Worm (Caenorhabditis elegans) whole organism, L3 larva: ENCODE data around the gene T19C3.3.

Experiments
- egl-27 ChIP-seq: sonication (generic microtip); optimal IDR thresholded peaks from 4 replicates; lab custom pipeline; 2017; ENCODE audit warnings: missing biosample characterization, missing genetic modification reagents, missing genetic modification characterization
- fkh-10 ChIP-seq: sonication (generic microtip); optimal IDR thresholded peaks from 2 replicates; lab custom pipeline; 2017; ENCODE audit warnings: missing biosample characterization, missing genetic modification reagents, missing genetic modification characterization
- fos-1 ChIP-seq: fragments of 150-350 bp; optimal IDR thresholded peaks from 2 replicates; lab custom pipeline; 2014; ENCODE audit warnings: missing biosample characterization, missing genetic modification characterization
- jun-1 ChIP-seq: fragments of 150-350 bp; optimal IDR thresholded peaks from 2 replicates; lab custom pipeline; 2014; ENCODE audit warnings: missing biosample characterization, missing genetic modification reagents, missing genetic modification characterization
- nhr-67 ChIP-seq: fragments of 150-350 bp; optimal IDR thresholded peaks from 2 replicates; lab custom pipeline; 2014; ENCODE audit warnings: missing biosample characterization, missing genetic modification characterization
- pha-4 ChIP-seq: fragments of 150-350 bp; optimal IDR thresholded peaks from 2 replicates; lab custom pipeline; 2014; ENCODE audit warnings: missing biosample characterization, missing genetic modification reagents, missing genetic modification characterization
- pqm-1 ChIP-seq: fragments of 150-350 bp; optimal IDR thresholded peaks from 2 replicates; lab custom pipeline; 2017; ENCODE audit warnings: missing biosample characterization, missing genetic modification characterization, inconsistent platforms
- snpc-4 ChIP-seq: fragments of 150-350 bp; optimal IDR thresholded peaks from 2 replicates; lab custom pipeline; 2014; ENCODE audit warnings: missing biosample characterization, missing genetic modification characterization
- tbx-2 ChIP-seq: sonication (generic microtip); optimal IDR thresholded peaks from 2 replicates; lab custom pipeline; 2016; ENCODE audit warnings: mild to moderate bottlenecking, missing genetic modification characterization, missing compliant biosample characterization
- zag-1 ChIP-seq: fragments of 150-350 bp; optimal IDR thresholded peaks from 2 replicates; lab custom pipeline; 2014; ENCODE audit warnings: missing biosample characterization, missing genetic modification characterization
- ztf-11 ChIP-seq: fragments of 150-350 bp; optimal IDR thresholded peaks from 2 replicates; lab custom pipeline; 2014; ENCODE audit warnings: missing biosample characterization, missing genetic modification characterization

DNA sequence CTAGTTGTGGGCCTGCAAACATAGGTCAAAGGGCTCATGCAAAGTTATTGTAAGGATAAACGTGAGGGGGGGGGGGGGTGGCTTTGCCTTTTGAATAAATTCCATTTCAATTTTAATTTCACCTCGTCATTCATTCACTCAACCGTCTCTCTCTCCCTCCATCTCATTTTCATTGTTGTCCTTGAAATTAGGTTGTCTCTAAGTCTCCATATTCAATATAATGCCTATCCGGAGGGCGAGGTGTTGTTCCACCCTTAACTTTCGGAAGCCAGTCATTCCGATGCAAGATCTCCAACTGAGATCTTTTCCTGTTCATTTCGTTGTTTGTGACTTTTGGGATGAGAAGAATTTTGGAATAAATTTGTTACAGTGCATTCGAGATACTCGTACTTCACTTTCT lies 42.9 kb upstream of the T19C3.3 start:
- TF ChIP-seq ztf-11 (tag; lab: Kevin White, UChicago), result no peak
- TF ChIP-seq pha-4 (tag; lab: Kevin White, UChicago), result no peak
- TF ChIP-seq jun-1 (tag; lab: Kevin White, UChicago), result no peak
- TF ChIP-seq fos-1 (tag; lab: Kevin White, UChicago), result no peak
- no peak for TF ChIP-seq snpc-4 (tag; lab: Kevin White, UChicago)
- TF ChIP-seq egl-27 (tag; lab: Kevin White, UChicago), result no peak
- TF ChIP-seq tbx-2 (tag; lab: Kevin White, UChicago), result no peak
- TF ChIP-seq nhr-67 (tag; lab: Kevin White, UChicago), result no peak
- no peak for TF ChIP-seq zag-1 (tag; lab: Kevin White, UChicago)
- TF ChIP-seq pqm-1 (tag; lab: Kevin White, UChicago), result no peak
- no peak for TF ChIP-seq fkh-10 (GFP tag; lab: Kevin White, UChicago)
